Worm (Caenorhabditis elegans): Measurements from ENCODE around the gene C26F1.1.

- no peak for TF ChIP-seq tbx-8 (GFP tag; optimal IDR thresholded peaks at IDR 0.05)
- no peak for TF ChIP-seq nhr-28 (tag; optimal IDR thresholded peaks at IDR 0.05)
These were observed 42.7 kb upstream of the C26F1.1 start, which contains the start of gene fbxl-5 for ce11 chrV:7742485-7742959.
